Fruit fly (Drosophila melanogaster): ENCODE measurements around the gene CG33124.

Gene CG33124

DNA sequence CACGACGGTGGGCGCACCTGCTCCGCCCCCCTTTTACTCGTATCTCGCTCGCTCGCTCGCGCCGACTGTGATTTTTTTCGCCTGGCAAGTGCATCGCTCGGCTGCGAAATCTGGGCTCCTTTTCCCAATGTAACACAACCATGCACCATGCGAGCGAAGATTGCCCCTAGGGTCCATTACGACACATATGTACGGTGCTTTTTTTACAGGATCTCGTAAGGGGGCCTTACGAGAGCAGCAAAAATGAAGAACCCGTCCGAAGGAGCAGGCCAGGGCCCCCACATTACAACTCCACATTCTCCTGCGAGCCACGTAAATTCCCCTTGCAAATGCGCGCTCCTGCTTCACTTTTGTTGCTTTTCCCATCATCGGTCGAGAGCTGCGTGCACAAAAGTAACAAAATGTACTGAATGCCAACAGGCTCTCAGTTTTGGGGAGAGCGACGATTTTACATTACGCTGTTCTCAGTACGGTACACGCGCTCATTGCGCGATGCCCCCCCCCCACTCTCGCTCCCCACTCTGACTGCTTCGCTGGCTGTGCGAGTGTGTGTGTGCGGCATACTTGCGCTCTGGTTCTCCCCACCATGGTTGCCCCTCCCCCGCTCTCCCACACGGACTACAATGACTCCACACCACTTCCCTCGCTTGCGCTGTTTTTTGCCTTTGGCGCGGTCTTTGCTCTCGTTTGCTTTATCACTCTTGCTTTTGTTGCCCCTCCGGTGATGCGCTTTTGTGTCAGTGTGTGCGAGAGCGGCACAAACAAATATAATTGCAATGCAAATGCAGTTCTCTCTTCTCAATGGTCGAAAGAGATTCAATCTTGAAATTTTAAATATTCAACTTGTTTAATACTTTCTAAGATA lies 5.8 kb downstream of the CG33124 start:
- TF ChIP-seq insv (optimal IDR thresholded peaks at IDR 0.05) (no peak), h (optimal IDR thresholded peaks at IDR 0.05) (no peak), Myc (optimal IDR thresholded peaks at IDR 0.05) (no peak), Sin3A (optimal IDR thresholded peaks at IDR 0.05) (no peak), ttk (optimal IDR thresholded peaks at IDR 0.05) (no peak), psq (optimal IDR thresholded peaks at IDR 0.05) (no peak)

dm6 chr2L:2202018-2202852 lies 6.7 kb downstream of the CG33124 start:
- TF ChIP-seq psq (optimal IDR thresholded peaks at IDR 0.05) (no peak), ttk (optimal IDR thresholded peaks at IDR 0.05) (no peak), h (optimal IDR thresholded peaks at IDR 0.05) (no peak), insv (optimal IDR thresholded peaks at IDR 0.05) (no peak), Myc (optimal IDR thresholded peaks at IDR 0.05) (no peak), Sin3A (optimal IDR thresholded peaks at IDR 0.05) (no peak)

DNA sequence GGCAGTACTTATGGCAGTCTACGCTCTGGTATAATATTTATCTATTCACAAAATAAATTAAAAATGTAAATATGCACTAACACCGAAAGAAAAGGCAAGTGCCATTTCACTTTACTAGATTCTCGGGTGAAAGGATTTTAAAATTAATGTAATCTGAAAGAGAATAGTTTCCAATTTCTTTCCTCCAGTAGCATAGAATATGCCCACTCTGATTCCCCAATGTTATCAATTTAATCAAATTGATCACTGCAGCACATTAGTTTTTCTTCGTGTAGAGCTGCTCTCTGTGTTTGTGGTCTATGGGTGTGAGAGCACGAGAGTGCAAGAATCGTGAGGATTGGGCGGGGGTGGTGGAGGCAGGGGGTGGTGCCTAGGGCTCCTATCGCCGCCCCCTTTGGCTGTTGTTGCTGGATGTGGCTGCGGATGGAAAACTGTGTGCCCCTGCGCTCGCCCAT lies 7.8 kb downstream of the CG33124 start:
- no peak for TF ChIP-seq psq (optimal IDR thresholded peaks at IDR 0.05)
- TF ChIP-seq ttk (optimal IDR thresholded peaks at IDR 0.05), result no peak
- TF ChIP-seq h (optimal IDR thresholded peaks at IDR 0.05), result no peak
- no peak for TF ChIP-seq Sin3A (optimal IDR thresholded peaks at IDR 0.05)

DNA sequence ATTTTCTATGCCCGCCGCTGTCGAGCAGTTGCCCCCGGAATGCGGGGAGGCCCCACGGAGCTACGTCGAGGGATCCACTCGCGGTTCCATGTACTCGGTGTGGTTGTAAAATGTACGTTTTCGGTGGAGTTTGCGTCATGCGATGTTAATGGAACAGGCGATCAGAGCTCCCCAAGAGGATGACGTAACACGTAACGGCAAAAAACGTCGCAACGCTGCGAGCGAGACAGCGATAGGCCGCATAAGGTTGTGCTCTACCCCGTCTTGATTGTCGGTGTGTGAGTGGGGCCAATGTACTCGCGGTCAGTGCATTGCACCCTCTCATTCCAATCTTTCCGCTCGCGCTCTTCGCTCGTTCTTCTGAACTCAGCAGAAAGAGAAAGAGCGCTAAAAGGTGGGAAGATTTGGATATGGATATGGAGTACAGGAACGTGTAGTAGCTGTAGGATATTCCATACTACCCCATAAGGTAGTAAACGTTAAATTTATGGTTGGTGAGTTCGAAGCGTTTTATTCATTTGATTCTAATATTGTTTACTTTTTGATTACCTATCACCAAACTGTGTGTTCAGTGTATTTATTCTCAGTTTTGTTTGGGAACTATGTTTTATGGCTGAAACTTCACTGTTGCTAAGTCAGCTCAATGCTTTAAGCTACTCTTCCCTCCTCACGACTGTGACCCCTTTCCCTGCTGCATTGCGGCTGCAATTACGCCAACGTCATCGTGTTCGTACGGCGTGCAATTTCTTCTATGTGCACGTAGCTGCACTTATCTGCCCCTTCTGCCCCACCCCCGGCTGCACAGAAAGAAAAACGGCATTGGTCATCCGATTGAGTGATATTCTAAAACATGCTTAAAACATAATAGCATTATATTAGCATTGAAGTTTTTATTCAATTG lies 8.5 kb downstream of the CG33124 start:
- TF ChIP-seq ttk (optimal IDR thresholded peaks at IDR 0.05) (no peak), h (optimal IDR thresholded peaks at IDR 0.05) (no peak), insv (optimal IDR thresholded peaks at IDR 0.05) (no peak), psq (optimal IDR thresholded peaks at IDR 0.05) (no peak), Myc (optimal IDR thresholded peaks at IDR 0.05) (no peak), Sin3A (optimal IDR thresholded peaks at IDR 0.05) (no peak)

dm6 chr2L:2199433-2199796 lies 9.5 kb downstream of the CG33124 start:
- TF ChIP-seq h (optimal IDR thresholded peaks at IDR 0.05) (no peak), ttk (optimal IDR thresholded peaks at IDR 0.05) (no peak), psq (optimal IDR thresholded peaks at IDR 0.05) (no peak), Myc (optimal IDR thresholded peaks at IDR 0.05) (no peak), Sin3A (optimal IDR thresholded peaks at IDR 0.05) (no peak), insv (optimal IDR thresholded peaks at IDR 0.05) (no peak)

DNA sequence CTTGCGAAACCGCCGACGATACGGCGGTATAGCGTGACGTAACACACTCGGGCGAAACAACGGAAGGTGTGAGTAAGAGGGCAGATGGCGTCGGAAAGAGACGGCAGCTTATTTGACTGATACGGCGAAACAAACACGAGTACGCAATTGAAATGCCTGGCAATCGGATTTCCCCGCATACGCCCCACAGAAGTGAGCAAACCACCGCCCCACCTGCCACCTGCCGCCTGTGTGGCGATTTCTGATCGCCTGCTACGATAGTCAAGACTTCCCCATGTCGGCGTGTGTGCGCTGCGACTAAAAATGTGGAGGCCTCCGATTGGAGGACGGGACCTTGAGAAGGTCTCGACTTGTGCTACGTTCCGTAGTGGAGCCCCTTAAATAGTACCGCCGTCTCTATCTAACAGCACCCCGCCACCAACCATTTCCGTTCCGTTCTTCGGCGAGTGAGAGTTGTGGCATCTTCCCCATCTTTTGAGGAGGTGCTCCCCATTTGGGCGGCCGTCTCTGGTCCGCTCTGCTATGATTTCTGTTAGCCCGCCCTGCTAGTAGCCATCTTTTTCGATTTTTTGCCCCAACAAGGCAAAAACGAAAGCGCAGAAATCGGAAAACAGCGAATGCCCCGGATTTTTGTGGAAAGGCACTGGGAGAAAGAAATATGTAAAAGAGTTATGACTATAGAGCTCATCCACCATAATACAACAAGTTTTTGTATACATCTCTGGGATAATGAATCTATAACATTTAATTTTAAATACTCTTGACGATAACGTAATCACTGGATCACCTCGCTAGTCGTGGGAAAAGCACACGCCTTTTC lies 10.1 kb downstream of the CG33124 start:
- no peak for TF ChIP-seq ttk (optimal IDR thresholded peaks at IDR 0.05)
- TF ChIP-seq h (optimal IDR thresholded peaks at IDR 0.05), result no peak
- no peak for TF ChIP-seq psq (optimal IDR thresholded peaks at IDR 0.05)
- no peak for TF ChIP-seq Myc (optimal IDR thresholded peaks at IDR 0.05)
- TF ChIP-seq insv (optimal IDR thresholded peaks at IDR 0.05), result no peak
- no peak for TF ChIP-seq Sin3A (optimal IDR thresholded peaks at IDR 0.05)

DNA sequence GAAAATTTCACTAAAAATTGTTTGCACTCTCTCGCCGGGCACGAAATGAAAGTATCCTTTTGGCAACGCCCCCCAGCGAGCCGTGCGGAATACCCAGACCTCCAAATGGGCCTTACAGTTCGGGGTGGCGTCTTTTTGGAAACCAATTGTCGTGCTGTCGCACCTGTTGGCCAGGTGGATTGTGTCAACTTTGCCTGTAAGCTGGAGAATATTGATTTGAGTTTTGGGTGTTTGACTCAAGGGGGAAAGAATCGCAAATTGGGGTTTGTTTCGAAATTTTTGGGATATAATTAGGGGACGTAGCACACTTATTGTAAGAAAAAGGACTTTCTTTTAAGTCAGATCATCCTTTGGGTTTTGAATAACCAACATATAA lies 10.8 kb downstream of the CG33124 start:
- TF ChIP-seq h (optimal IDR thresholded peaks at IDR 0.05) (no peak), ttk (optimal IDR thresholded peaks at IDR 0.05) (no peak), insv (optimal IDR thresholded peaks at IDR 0.05) (no peak), Sin3A (optimal IDR thresholded peaks at IDR 0.05) (no peak), psq (optimal IDR thresholded peaks at IDR 0.05) (no peak), Myc (optimal IDR thresholded peaks at IDR 0.05) (no peak)

dm6 chr2L:2197475-2198118 lies 11.3 kb downstream of the CG33124 start, which contains the start of gene COX7AL2:
Gene COX7AL2, minus strand, starts transcription at chr2L:2197912.
- no peak for TF ChIP-seq psq (optimal IDR thresholded peaks at IDR 0.05)
- no peak for TF ChIP-seq insv (optimal IDR thresholded peaks at IDR 0.05)
- no peak for TF ChIP-seq h (optimal IDR thresholded peaks at IDR 0.05)
- no peak for TF ChIP-seq ttk (optimal IDR thresholded peaks at IDR 0.05)
- no peak for TF ChIP-seq Sin3A (optimal IDR thresholded peaks at IDR 0.05)
- no peak for TF ChIP-seq Myc (optimal IDR thresholded peaks at IDR 0.05)

- no peak for TF ChIP-seq insv (optimal IDR thresholded peaks at IDR 0.05)
- TF ChIP-seq psq (optimal IDR thresholded peaks at IDR 0.05), result no peak
- no peak for TF ChIP-seq Sin3A (optimal IDR thresholded peaks at IDR 0.05)
- TF ChIP-seq ttk (optimal IDR thresholded peaks at IDR 0.05), result no peak
- TF ChIP-seq Myc (optimal IDR thresholded peaks at IDR 0.05), result no peak
- no peak for TF ChIP-seq h (optimal IDR thresholded peaks at IDR 0.05)
These were observed 12.1 kb downstream of the CG33124 start for dm6 chr2L:2196590-2197474.
